Worm (Caenorhabditis elegans): ENCODE results near the gene W03F9.1.

Gene W03F9.1

ce11 chrV:103043-103702, 23.3 kb downstream of the W03F9.1 start (continued):
- TF ChIP-seq aha-1 (tag) (no peak), mxl-2 (GFP tag; conservative IDR thresholded peaks at IDR 0.05) (no peak), attf-4 (tag; optimal IDR thresholded peaks at IDR 0.05) (no peak), arid-1 (GFP tag; conservative IDR thresholded peaks at IDR 0.05) (peak; percentile 80), R02D3.7 (tag; optimal IDR thresholded peaks at IDR 0.05) (no peak), fos-1 (tag; optimal IDR thresholded peaks at IDR 0.05) (no peak), Y75B8A.6 (GFP tag; IDR thresholded peaks at IDR 0.05) (no peak), mes-2 (tag; optimal IDR thresholded peaks at IDR 0.05; ENCODE audit: poor library complexity, severe bottlenecking) (no peak), lin-13 (GFP tag; optimal IDR thresholded peaks at IDR 0.05) (no peak), zip-2 (tag; optimal IDR thresholded peaks at IDR 0.05) (no peak)

- TF ChIP-seq F10B5.3 (tag; optimal IDR thresholded peaks at IDR 0.05) (no peak), mes-2 (tag; optimal IDR thresholded peaks at IDR 0.05; ENCODE audit: poor library complexity, severe bottlenecking) (peak; percentile 3)
These were observed 24.4 kb downstream of the W03F9.1 start for ce11 chrV:102165-102564.

DNA sequence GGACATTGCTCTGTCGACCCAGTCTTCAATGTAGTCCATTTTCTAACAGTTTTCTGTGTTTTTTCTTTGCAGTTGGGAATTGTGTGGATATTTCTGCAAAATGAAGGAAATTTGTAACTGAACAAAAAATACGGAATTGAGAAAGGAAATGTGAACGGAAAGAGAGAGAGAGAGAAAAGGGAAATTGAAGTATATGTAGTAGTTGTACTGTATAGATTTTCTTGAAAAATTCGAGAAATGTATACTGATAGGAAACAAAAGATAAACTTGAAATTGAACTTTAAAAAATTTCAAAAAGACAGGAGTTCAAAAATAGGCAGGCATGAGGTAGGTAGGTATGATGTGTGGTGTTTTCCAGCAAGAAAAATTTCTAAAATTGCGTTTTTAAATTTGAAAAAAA, 42.8 kb downstream of the W03F9.1 start, which contains the start of gene daam-1:
daam-1 (minus strand) TSS at position 101 of the 400 bp plus-strand sequence.
- TF ChIP-seq zip-2 (tag; optimal IDR thresholded peaks at IDR 0.05), result no peak
- TF ChIP-seq Y105C5A.15 (GFP tag; IDR thresholded peaks at IDR 0.05), result no peak
- TF ChIP-seq dpl-1 (GFP tag; optimal IDR thresholded peaks at IDR 0.05), result no peak
- no peak for TF ChIP-seq zip-11 (GFP tag; IDR thresholded peaks at IDR 0.05)
- TF ChIP-seq dve-1 (tag; optimal IDR thresholded peaks at IDR 0.05; ENCODE audit: insufficient read depth), result no peak
